Fruit fly (Drosophila melanogaster) whole organism, embryonic: Measurements from ENCODE around the gene CG13373.

Experiments used
- Abd-B ChIP-seq: fragments of 200-800 bp; sonication (Bioruptor generic); optimal IDR thresholded peaks from 2 replicates; lab custom pipeline; 2018; ENCODE audit warnings: missing biosample characterization, mild to moderate bottlenecking, missing genetic modification characterization, moderate library complexity
- CG10959 ChIP-seq: fragments of 200-800 bp; sonication (Bioruptor generic); IDR thresholded peaks from 2 replicates; pipeline ENCODE4 v1.3.6; 2022; ENCODE audit warnings: missing biosample characterization, missing genetic modification characterization
- CG11504 ChIP-seq: fragments of 200-800 bp; sonication (Bioruptor generic); optimal IDR thresholded peaks from 3 replicates; lab custom pipeline; 2019; ENCODE audit warnings: missing biosample characterization, mild to moderate bottlenecking, missing genetic modification characterization, moderate library complexity
- CG1233 ChIP-seq: fragments of 200-800 bp; sonication (Bioruptor generic); optimal IDR thresholded peaks from 4 replicates; lab custom pipeline; 2018; ENCODE audit warnings: missing biosample characterization, mild to moderate bottlenecking, missing genetic modification characterization
- CG13296 ChIP-seq: fragments of 200-800 bp; sonication (Bioruptor generic); optimal IDR thresholded peaks from 3 replicates; lab custom pipeline; 2018; ENCODE audit warnings: missing biosample characterization, mild to moderate bottlenecking, missing genetic modification characterization
- CG14050 ChIP-seq: fragments of 200-800 bp; sonication (Bioruptor generic); IDR thresholded peaks from 3 replicates; pipeline ENCODE4 v1.3.6; 2022; ENCODE audit warnings: missing biosample characterization, missing genetic modification characterization
- CG14710 ChIP-seq: fragments of 200-800 bp; sonication (Bioruptor generic); optimal IDR thresholded peaks from 3 replicates; lab custom pipeline; 2019; ENCODE audit warnings: missing biosample characterization, mild to moderate bottlenecking, missing genetic modification characterization, moderate library complexity
- CG14965 ChIP-seq: fragments of 200-800 bp; sonication (Bioruptor generic); optimal IDR thresholded peaks from 2 replicates; lab custom pipeline; 2016; ENCODE audit warnings: missing biosample characterization, missing genetic modification characterization, borderline replicate concordance
- CG15011 ChIP-seq: fragments of 200-800 bp; sonication (Bioruptor generic); optimal IDR thresholded peaks from 3 replicates; lab custom pipeline; 2018; ENCODE audit warnings: missing biosample characterization, mild to moderate bottlenecking, missing genetic modification characterization
- CG1647 ChIP-seq: fragments of 200-800 bp; sonication (Bioruptor generic); optimal IDR thresholded peaks from 3 replicates; lab custom pipeline; 2016; ENCODE audit warnings: missing biosample characterization, missing genetic modification characterization
- CG2129 ChIP-seq: fragments of 200-800 bp; sonication (Bioruptor generic); IDR thresholded peaks from 2 replicates; pipeline ENCODE4 v1.3.6; 2022; ENCODE audit warnings: missing biosample characterization, missing genetic modification characterization; ENCODE audit not compliant: partially characterized antibody
- CG2889 ChIP-seq: fragments of 200-800 bp; sonication (Bioruptor generic); IDR thresholded peaks from 3 replicates; pipeline ENCODE4 v1.3.6; 2022; ENCODE audit warnings: missing biosample characterization, missing genetic modification characterization
- CG30403 ChIP-seq: fragments of 200-800 bp; sonication (Bioruptor generic); optimal IDR thresholded peaks from 3 replicates; lab custom pipeline; 2016; ENCODE audit warnings: missing biosample characterization, missing genetic modification characterization
- CG32532 ChIP-seq: fragments of 200-800 bp; sonication (Bioruptor generic); IDR thresholded peaks from 2 replicates; pipeline ENCODE4 v1.3.6; 2022; ENCODE audit warnings: missing biosample characterization, missing genetic modification characterization
- CG3407 ChIP-seq: fragments of 200-800 bp; sonication (Bioruptor generic); optimal IDR thresholded peaks from 2 replicates; lab custom pipeline; 2018; ENCODE audit warnings: missing biosample characterization, mild to moderate bottlenecking, missing genetic modification characterization
- CG3847 ChIP-seq: fragments of 200-800 bp; sonication (Bioruptor generic); IDR thresholded peaks from 2 replicates; pipeline ENCODE4 v1.3.6; 2022; ENCODE audit warnings: missing biosample characterization, missing genetic modification characterization
- CG4617 ChIP-seq: fragments of 200-800 bp; sonication (Bioruptor generic); optimal IDR thresholded peaks from 3 replicates; lab custom pipeline; 2016; ENCODE audit warnings: missing biosample characterization, missing genetic modification characterization, borderline replicate concordance
- CG4730 ChIP-seq: fragments of 200-800 bp; sonication (Bioruptor generic); IDR thresholded peaks from 2 replicates; pipeline ENCODE4 v1.3.6; 2022; ENCODE audit warnings: missing biosample characterization, missing genetic modification characterization
- CG5953 ChIP-seq: fragments of 200-800 bp; sonication (Bioruptor generic); IDR thresholded peaks from 2 replicates; pipeline ENCODE4 v1.3.6; 2022; ENCODE audit warnings: missing biosample characterization, missing genetic modification characterization
- CG6654 ChIP-seq: fragments of 200-800 bp; sonication (Bioruptor generic); optimal IDR thresholded peaks from 2 replicates; lab custom pipeline; 2017; ENCODE audit warnings: missing biosample characterization, mild to moderate bottlenecking, missing genetic modification characterization
- CG6689 ChIP-seq: fragments of 200-800 bp; sonication (Bioruptor generic); IDR thresholded peaks from 2 replicates; pipeline ENCODE4 v1.3.6; 2022; ENCODE audit warnings: missing biosample characterization, missing genetic modification characterization
- CG6854 ChIP-seq: fragments of 200-800 bp; sonication (Bioruptor generic); optimal IDR thresholded peaks from 3 replicates; lab custom pipeline; 2017; ENCODE audit warnings: missing biosample characterization, mild to moderate bottlenecking, missing genetic modification characterization
- CG7745 ChIP-seq: fragments of 200-800 bp; sonication (Bioruptor generic); optimal IDR thresholded peaks from 2 replicates; lab custom pipeline; 2018; ENCODE audit warnings: missing biosample characterization, mild to moderate bottlenecking, missing genetic modification characterization, moderate library complexity
- CG7786 ChIP-seq: fragments of 200-800 bp; sonication (Bioruptor generic); optimal IDR thresholded peaks from 2 replicates; lab custom pipeline; 2016; ENCODE audit warnings: missing biosample characterization, missing genetic modification characterization
- CG9817 ChIP-seq: fragments of 200-800 bp; sonication (Bioruptor generic); optimal IDR thresholded peaks from 2 replicates; lab custom pipeline; 2018; ENCODE audit warnings: missing biosample characterization, mild to moderate bottlenecking, missing genetic modification characterization, moderate library complexity
- Dek ChIP-seq: fragments of 200-800 bp; sonication (Bioruptor generic); optimal IDR thresholded peaks from 3 replicates; lab custom pipeline; 2019; ENCODE audit warnings: missing biosample characterization, mild to moderate bottlenecking, missing genetic modification characterization, moderate library complexity
- Hmr ChIP-seq: fragments of 200-800 bp; sonication (Bioruptor generic); optimal IDR thresholded peaks from 3 replicates; lab custom pipeline; 2017; ENCODE audit warnings: mild to moderate bottlenecking, missing biosample characterization, missing genetic modification reagents, missing genetic modification characterization
- NC2α ChIP-seq: fragments of 200-800 bp; sonication (Bioruptor generic); optimal IDR thresholded peaks from 2 replicates; lab custom pipeline; 2016; ENCODE audit warnings: missing biosample characterization, missing genetic modification characterization
- Oaz ChIP-seq: fragments of 200-800 bp; sonication (Bioruptor generic); IDR thresholded peaks from 2 replicates; pipeline ENCODE4 v1.3.6; 2022; ENCODE audit warnings: missing biosample characterization, missing genetic modification characterization
- Stat92E ChIP-seq, 3 experiments: fragments of >200 bp in 2 of 3; fragments of 200-800 bp in 1 of 3; sonication (Bioruptor generic) in 1 of 3; optimal IDR thresholded peaks; 2 replicates each; lab custom pipeline; 2017 to 2019; ENCODE audit warnings: missing biosample characterization in 3 of 3, missing genetic modification characterization in 3 of 3, mild to moderate bottlenecking in 1 of 3, moderate library complexity in 1 of 3
- bcd ChIP-seq: fragments of 200-800 bp; sonication (Bioruptor generic); optimal IDR thresholded peaks from 2 replicates; lab custom pipeline; 2017; ENCODE audit warnings: missing biosample characterization, mild to moderate bottlenecking, missing genetic modification characterization
- bsh ChIP-seq, 2 experiments: fragments of 200-800 bp; sonication (Bioruptor generic); optimal IDR thresholded peaks; 2 replicates each; lab custom pipeline; 2017 to 2018; ENCODE audit warnings: mild to moderate bottlenecking in 2 of 2, missing biosample characterization in 2 of 2, missing genetic modification characterization in 2 of 2, moderate library complexity in 1 of 2
- btn ChIP-seq: fragments of 200-800 bp; sonication (Bioruptor generic); optimal IDR thresholded peaks from 2 replicates; lab custom pipeline; 2016; ENCODE audit warnings: missing biosample characterization, missing genetic modification characterization
- chinmo ChIP-seq: fragments of 200-800 bp; sonication (Bioruptor generic); IDR thresholded peaks from 4 replicates; pipeline ENCODE4 v1.3.6; 2022; ENCODE audit warnings: missing biosample characterization, missing genetic modification characterization; ENCODE audit not compliant: partially characterized antibody
- crol ChIP-seq: fragments of 200-800 bp; sonication (Bioruptor generic); IDR thresholded peaks from 2 replicates; pipeline ENCODE4 v1.3.6; 2022; ENCODE audit warnings: missing biosample characterization, missing genetic modification characterization
- cwo ChIP-seq: fragments of 200-800 bp; sonication (Bioruptor generic); optimal IDR thresholded peaks from 3 replicates; lab custom pipeline; 2017; ENCODE audit warnings: missing biosample characterization, missing genetic modification characterization, mild to moderate bottlenecking, moderate library complexity, missing genetic modification reagents
- fd102C ChIP-seq: fragments of 200-800 bp; sonication (Bioruptor generic); optimal IDR thresholded peaks from 2 replicates; lab custom pipeline; 2018; ENCODE audit warnings: missing biosample characterization, mild to moderate bottlenecking, missing genetic modification characterization, moderate library complexity
- fd3F ChIP-seq: fragments of 200-800 bp; sonication (Bioruptor generic); optimal IDR thresholded peaks from 2 replicates; lab custom pipeline; 2018; ENCODE audit warnings: missing biosample characterization, mild to moderate bottlenecking, missing genetic modification characterization, moderate library complexity
- gt ChIP-seq: fragments of 200-800 bp; sonication (Bioruptor generic); IDR thresholded peaks from 2 replicates; pipeline ENCODE4 v1.3.6; 2022; ENCODE audit warnings: missing biosample characterization, missing genetic modification characterization
- h ChIP-seq: fragments of >200 bp; optimal IDR thresholded peaks from 2 replicates; lab custom pipeline; 2017
- insv ChIP-seq, 2 experiments: fragments of 200-800 bp; sonication (Bioruptor generic); optimal IDR thresholded peaks; 3 replicates each; lab custom pipeline; 2016 to 2018; ENCODE audit warnings: missing biosample characterization in 2 of 2, missing genetic modification characterization in 2 of 2
- jigr1 ChIP-seq: fragments of 200-800 bp; sonication (Bioruptor generic); IDR thresholded peaks from 3 replicates; pipeline ENCODE4 v1.3.6; 2022; ENCODE audit warnings: missing biosample characterization, missing genetic modification characterization
- lmd ChIP-seq: fragments of 200-800 bp; sonication (Bioruptor generic); IDR thresholded peaks from 2 replicates; pipeline ENCODE4 v1.3.6; 2022; ENCODE audit warnings: missing biosample characterization, missing genetic modification characterization
- nau ChIP-seq: fragments of 200-800 bp; sonication (Bioruptor generic); optimal IDR thresholded peaks from 3 replicates; lab custom pipeline; 2017; ENCODE audit warnings: missing biosample characterization, mild to moderate bottlenecking, missing genetic modification characterization, missing genetic modification reagents
- sc ChIP-seq, 3 experiments: fragments of >200 bp in 2 of 3; fragments of 200-800 bp in 1 of 3; sonication (Bioruptor generic) in 1 of 3; optimal IDR thresholded peaks; 2 replicates in 2 of 3; 3 replicates in 1 of 3; lab custom pipeline; 2017; ENCODE audit warnings: mild to moderate bottlenecking in 1 of 3, missing biosample characterization in 1 of 3, missing genetic modification characterization in 1 of 3, missing genetic modification reagents in 1 of 3
- sug ChIP-seq: fragments of 200-800 bp; optimal IDR thresholded peaks from 2 replicates; lab custom pipeline; 2019; ENCODE audit warnings: missing biosample characterization, mild to moderate bottlenecking, missing genetic modification characterization, moderate library complexity
- trh ChIP-seq: fragments of 200-800 bp; sonication (Bioruptor generic); optimal IDR thresholded peaks from 2 replicates; lab custom pipeline; 2016; ENCODE audit warnings: missing biosample characterization, missing genetic modification characterization
- unpg ChIP-seq: fragments of 200-800 bp; sonication (Bioruptor generic); optimal IDR thresholded peaks from 3 replicates; lab custom pipeline; 2018; ENCODE audit warnings: missing biosample characterization, mild to moderate bottlenecking, missing genetic modification characterization, moderate library complexity
- yki ChIP-seq: fragments of >200 bp; optimal IDR thresholded peaks from 3 replicates; lab custom pipeline; 2018

The CG13373 gene

DNA sequence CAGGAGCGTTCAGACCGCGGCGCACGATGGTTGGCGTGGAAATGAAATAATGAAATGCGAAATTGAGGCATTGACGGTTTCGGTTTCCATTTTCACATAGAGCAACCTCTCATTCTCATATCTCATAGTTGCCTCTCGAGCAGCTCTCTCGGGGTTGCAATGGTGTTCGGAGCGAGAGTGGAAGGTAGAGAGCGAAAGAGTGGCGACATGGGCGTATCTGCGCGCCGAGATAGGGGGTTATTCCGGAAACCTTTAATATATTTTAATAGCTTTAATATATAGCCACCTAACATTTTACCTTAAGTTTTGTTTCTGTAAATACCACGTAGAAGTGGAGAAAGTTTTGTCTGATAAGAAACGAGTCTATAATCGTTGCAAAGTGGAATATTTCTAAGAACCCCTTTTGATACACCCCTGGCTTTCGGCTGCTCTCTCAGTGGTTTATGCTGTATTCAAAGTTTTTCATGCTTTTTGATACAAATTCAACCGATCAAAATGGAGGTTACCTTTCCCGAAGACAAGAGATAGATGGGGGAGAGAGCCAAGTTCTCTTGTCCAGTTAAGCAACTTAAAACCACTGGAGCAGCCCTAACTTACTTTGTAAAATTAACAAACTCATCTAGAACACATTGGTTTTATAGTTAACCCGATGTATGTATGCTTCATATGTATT lies 46.5 kb downstream of the CG13373 start, which contains the start of gene elav (continued):
- TF ChIP-seq CG5953 (peak; percentile 95), jigr1 (peak; percentile 94), CG2889 (peak; percentile 95), bcd (GFP tag; lab: Kevin White, UChicago) (peak; percentile 98), CG1233 (GFP tag; lab: Kevin White, UChicago) (peak; percentile 98), CG15011 (GFP tag; lab: Kevin White, UChicago) (peak; percentile 98), btn (peak; percentile 68), crol (GFP tag; lab: Robert Waterston, UW) (peak; percentile 78), fd102C (peak; percentile 96), fd3F (peak; percentile 97), CG14050 (GFP tag; lab: Robert Waterston, UW) (peak; percentile 97), Oaz (peak; percentile 97), gt (GFP tag; lab: Robert Waterston, UW) (peak; percentile 92), CG4617 (GFP tag; lab: Kevin White, UChicago) (peak; percentile 94), chinmo (GFP tag; lab: Robert Waterston, UW) (no peak), CG9817 (peak; percentile 99), CG4730 (GFP tag; lab: Robert Waterston, UW) (peak; percentile 97), CG6689 (GFP tag; lab: Robert Waterston, UW) (peak; percentile 98), unpg (GFP tag; lab: Kevin White, UChicago) (peak; percentile 98), CG32532 (GFP tag; lab: Robert Waterston, UW) (peak; percentile 99), bsh (GFP tag; optimal IDR thresholded peaks at IDR 0.05; lab: Kevin White, UChicago) (peak; percentile 95 to 99), CG7786 (GFP tag; lab: Kevin White, UChicago) (peak; percentile 96), Stat92E (GFP tag; optimal IDR thresholded peaks at IDR 0.05; lab: Kevin White, UChicago) (peak in 1 of 3 experiments; percentile 99), CG13296 (GFP tag; lab: Kevin White, UChicago) (peak; percentile 99), CG10959 (peak; percentile 96), CG11504 (tag; lab: Kevin White, UChicago) (peak; percentile 98), CG14710 (tag; lab: Kevin White, UChicago) (peak; percentile 98), CG3847 (GFP tag; lab: Robert Waterston, UW) (peak; percentile 99), CG6654 (GFP tag; lab: Kevin White, UChicago) (peak; percentile 91), Hmr (peak; percentile 99), CG1647 (GFP tag; lab: Kevin White, UChicago) (peak; percentile 96), CG14965 (GFP tag; lab: Kevin White, UChicago) (peak; percentile 67), Abd-B (peak; percentile 96), yki (lab: Kevin White, UChicago) (peak; percentile 72), CG3407 (GFP tag; lab: Kevin White, UChicago) (peak; percentile 96), CG7745 (tag; lab: Kevin White, UChicago) (peak; percentile 86), NC2α (GFP tag; lab: Kevin White, UChicago) (peak; percentile 91), nau (GFP tag; lab: Kevin White, UChicago) (peak; percentile 98), lmd (GFP tag; lab: Robert Waterston, UW) (peak; percentile 99), Dek (tag; lab: Kevin White, UChicago) (peak; percentile 98), h (lab: Kevin White, UChicago) (no peak), cwo (GFP tag; lab: Kevin White, UChicago) (peak; percentile 98), sc (optimal IDR thresholded peaks at IDR 0.05; lab: Kevin White, UChicago) (no peak), sc (GFP tag; optimal IDR thresholded peaks at IDR 0.05; lab: Kevin White, UChicago) (peak; percentile 97), CG6854 (GFP tag; lab: Kevin White, UChicago) (peak; percentile 99), trh (GFP tag; lab: Kevin White, UChicago) (peak; percentile 97), sug (tag; lab: Kevin White, UChicago) (peak; percentile 99), CG30403 (GFP tag; lab: Kevin White, UChicago) (peak; percentile 99), insv (GFP tag; optimal IDR thresholded peaks at IDR 0.05; lab: Kevin White, UChicago) (peak; percentile 31 to 87), CG2129 (no peak)
